Worm (Caenorhabditis elegans): ENCODE measurements around the gene perm-4.

perm-4 gene

DNA sequence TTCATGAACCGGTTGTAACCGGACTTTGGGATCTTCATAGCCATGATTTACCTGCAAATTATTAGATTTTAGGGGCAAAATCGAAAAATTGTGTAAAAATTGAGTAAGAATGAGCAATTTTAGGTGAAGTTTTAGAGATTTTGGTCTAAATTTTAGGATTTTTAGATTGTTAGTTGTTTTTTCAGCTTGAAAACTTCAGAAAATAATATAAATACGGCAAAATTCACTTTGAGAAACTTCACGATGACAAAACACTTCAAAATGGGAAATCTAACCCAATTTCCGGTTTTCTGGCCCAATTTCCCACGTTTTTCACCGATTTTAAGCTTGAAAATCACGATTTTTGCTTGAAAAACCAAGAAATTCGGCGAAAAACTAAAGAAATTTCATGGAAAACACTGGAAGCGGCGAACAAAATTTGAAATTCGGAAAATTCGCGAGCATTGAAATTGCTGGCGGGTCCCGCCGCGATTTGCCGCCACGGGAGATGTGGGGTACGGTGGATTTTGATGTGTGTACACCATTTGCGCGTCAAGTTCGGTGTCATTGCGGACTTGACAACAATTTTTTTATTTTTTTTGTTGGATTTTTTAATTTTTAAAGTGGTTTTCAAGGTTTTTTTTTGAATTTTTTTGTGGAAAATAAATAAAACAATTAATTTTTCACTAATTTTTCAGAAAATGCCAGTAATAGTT lies 30.9 kb downstream of the perm-4 start, which contains the start of the genes cct-8 and Y55F3AR.2 (continued):
- no peak for TF ChIP-seq hlh-12 (tag; optimal IDR thresholded peaks at IDR 0.05)
- TF ChIP-seq F10E7.11 (tag; optimal IDR thresholded peaks at IDR 0.05): peak; percentile 94
- peak; percentile 87 for TF ChIP-seq somi-1 (GFP tag; optimal IDR thresholded peaks at IDR 0.05)
- TF ChIP-seq ztf-26 (tag; optimal IDR thresholded peaks at IDR 0.05): peak; percentile 98
- TF ChIP-seq attf-3 (GFP tag; conservative IDR thresholded peaks at IDR 0.05): peak; percentile 95
- peak; percentile 91 for TF ChIP-seq mel-28 (tag; optimal IDR thresholded peaks at IDR 0.05; ENCODE audit: borderline replicate concordance)
- TF ChIP-seq Y53G8AR.9 (GFP tag; conservative IDR thresholded peaks at IDR 0.05): peak; percentile 100
- peak; percentile 99 for TF ChIP-seq dox-1 (GFP tag; IDR thresholded peaks at IDR 0.05)
- peak; percentile 99 for TF ChIP-seq B0336.3 (GFP tag; IDR thresholded peaks at IDR 0.05)
- peak; percentile 8 for TF ChIP-seq sptf-2 (GFP tag; optimal IDR thresholded peaks at IDR 0.05)
- TF ChIP-seq zfh-2 (GFP tag; conservative IDR thresholded peaks at IDR 0.05): peak; percentile 91
- peak; percentile 92 for TF ChIP-seq K12H6.12 (tag; optimal IDR thresholded peaks at IDR 0.05)
- peak; percentile 96 for TF ChIP-seq hmg-20 (GFP tag; IDR thresholded peaks at IDR 0.05)
- TF ChIP-seq madf-8 (GFP tag; conservative IDR thresholded peaks at IDR 0.05): peak; percentile 89
- peak; percentile 78 for TF ChIP-seq xnd-1 (tag; optimal IDR thresholded peaks at IDR 0.05)

- TF ChIP-seq zim-3 (tag; optimal IDR thresholded peaks at IDR 0.05): no peak
- no peak for TF ChIP-seq pbrm-1 (GFP tag; IDR thresholded peaks at IDR 0.05)
- TF ChIP-seq nfyb-1 (GFP tag; IDR thresholded peaks at IDR 0.05): 0 out of 2 replicates have a peak, but pooled peaks have one; percentile 10
- no peak for TF ChIP-seq madf-10 (tag; optimal IDR thresholded peaks at IDR 0.05)
- no peak for TF ChIP-seq rcor-1 (GFP tag; IDR thresholded peaks at IDR 0.05)
- TF ChIP-seq sea-2 (GFP tag; IDR thresholded peaks at IDR 0.05): no peak
- TF ChIP-seq atf-7 (tag; optimal IDR thresholded peaks at IDR 0.05): no peak
- no peak for TF ChIP-seq ccch-3 (GFP tag; optimal IDR thresholded peaks at IDR 0.05)
- TF ChIP-seq T07F8.4 (tag; optimal IDR thresholded peaks at IDR 0.05): no peak
- no peak for TF ChIP-seq cebp-1 (GFP tag; IDR thresholded peaks at IDR 0.05)
- peak; percentile 15 for TF ChIP-seq cebp-1 (tag; optimal IDR thresholded peaks at IDR 0.05)
- TF ChIP-seq aptf-3 (GFP tag; IDR thresholded peaks at IDR 0.05): no peak
Measured at ce11 chrIV:1086913-1087312, 38.0 kb downstream of the perm-4 start, which contains the start of gene csn-4. TSS of gene csn-4 (minus strand) at chrIV:1087013.

DNA sequence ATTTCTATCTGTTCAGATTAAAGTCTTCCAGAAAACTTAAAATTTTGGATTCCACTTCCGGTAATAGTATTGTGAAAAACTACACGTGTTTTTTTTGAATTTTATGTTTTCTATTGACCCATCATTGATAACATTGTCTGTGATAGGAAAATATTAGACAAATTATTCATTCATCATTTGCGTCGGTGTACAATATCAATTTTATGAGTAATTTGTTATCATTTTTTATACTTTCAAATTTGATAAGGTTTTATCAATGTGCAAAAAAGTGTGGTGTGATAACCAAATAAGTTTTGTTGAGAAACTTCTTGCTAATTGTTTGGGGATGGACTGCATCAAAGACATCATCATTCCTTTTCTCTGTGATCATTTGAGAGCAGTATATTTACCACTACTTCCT lies 49.4 kb downstream of the perm-4 start:
- TF ChIP-seq dpff-1 (tag; optimal IDR thresholded peaks at IDR 0.05): no peak
- TF ChIP-seq aptf-3 (GFP tag; IDR thresholded peaks at IDR 0.05): no peak
- no peak for TF ChIP-seq ceh-40 (GFP tag; IDR thresholded peaks at IDR 0.05)
- peak; percentile 33 for TF ChIP-seq nhr-80 (tag; optimal IDR thresholded peaks at IDR 0.05)
- TF ChIP-seq lsy-27 (tag; optimal IDR thresholded peaks at IDR 0.05; ENCODE audit: borderline replicate concordance, insufficient read depth): no peak

- TF ChIP-seq Y67H2A.10 (GFP tag; conservative IDR thresholded peaks at IDR 0.05): no peak
- TF ChIP-seq ceh-58 (GFP tag; IDR thresholded peaks at IDR 0.05): no peak
- TF ChIP-seq bed-1 (GFP tag; IDR thresholded peaks at IDR 0.05): no peak
- no peak for TF ChIP-seq nhr-27 (tag; optimal IDR thresholded peaks at IDR 0.05)
- no peak for TF ChIP-seq ccch-3 (GFP tag; optimal IDR thresholded peaks at IDR 0.05)
- no peak for TF ChIP-seq let-526 (GFP tag; IDR thresholded peaks at IDR 0.05)
- no peak for TF ChIP-seq madf-8 (GFP tag; conservative IDR thresholded peaks at IDR 0.05)
- TF ChIP-seq ceh-40 (GFP tag; IDR thresholded peaks at IDR 0.05): no peak
- no peak for TF ChIP-seq lsy-27 (tag; optimal IDR thresholded peaks at IDR 0.05; ENCODE audit: borderline replicate concordance, insufficient read depth)
Measured at ce11 chrIV:1074069-1074468, 50.8 kb downstream of the perm-4 start.

Measured in whole organism, young adult.